Fruit fly (Drosophila melanogaster) whole organism, adult: Measurements from ENCODE around the gene CG42792.
A peak's percentile ranks its signal among the peaks of the same experiment; 100 is the strongest.

ENCODE experiments used
- CG11617 ChIP-seq: fragments of 200-800 bp; sonication (Bioruptor generic); optimal IDR thresholded peaks from 2 replicates; lab custom pipeline; 2017; ENCODE audit warnings: mild to moderate bottlenecking, missing biosample characterization, missing genetic modification reagents, missing genetic modification characterization
- CG12768 ChIP-seq: fragments of 200-800 bp; sonication (Bioruptor generic); optimal IDR thresholded peaks from 2 replicates; lab custom pipeline; 2017; ENCODE audit warnings: missing biosample characterization, missing genetic modification characterization, mild to moderate bottlenecking, moderate library complexity, missing genetic modification reagents
- CG14711 ChIP-seq: fragments of 200-800 bp; sonication (Bioruptor generic); optimal IDR thresholded peaks from 2 replicates; lab custom pipeline; 2018; ENCODE audit warnings: missing biosample characterization, mild to moderate bottlenecking, missing genetic modification characterization, moderate library complexity
- CG1620 ChIP-seq: fragments of 200-800 bp; sonication (Bioruptor generic); optimal IDR thresholded peaks from 2 replicates; lab custom pipeline; 2016; ENCODE audit warnings: missing biosample characterization, missing genetic modification characterization
- CG33017 ChIP-seq: fragments of 200-800 bp; sonication (Bioruptor generic); optimal IDR thresholded peaks from 2 replicates; lab custom pipeline; 2018; ENCODE audit warnings: missing biosample characterization, mild to moderate bottlenecking, missing genetic modification characterization, moderate library complexity
- CG5204 ChIP-seq: fragments of 200-800 bp; sonication (Bioruptor generic); optimal IDR thresholded peaks from 2 replicates; lab custom pipeline; 2016; ENCODE audit warnings: missing biosample characterization, missing genetic modification characterization
- CG7045 ChIP-seq: fragments of 200-800 bp; sonication (Bioruptor generic); optimal IDR thresholded peaks from 2 replicates; lab custom pipeline; 2017; ENCODE audit warnings: missing biosample characterization, mild to moderate bottlenecking, missing genetic modification characterization
- CG7101 ChIP-seq: fragments of 200-800 bp; sonication (Bioruptor generic); optimal IDR thresholded peaks from 2 replicates; lab custom pipeline; 2018; ENCODE audit warnings: missing biosample characterization, mild to moderate bottlenecking, missing genetic modification characterization, moderate library complexity
- Clk ChIP-seq: fragments of 200-800 bp; sonication (Bioruptor generic); optimal IDR thresholded peaks from 2 replicates; lab custom pipeline; 2017; ENCODE audit warnings: missing biosample characterization, missing genetic modification characterization
- Crg-1 ChIP-seq: fragments of 200-800 bp; sonication (Bioruptor generic); optimal IDR thresholded peaks from 2 replicates; lab custom pipeline; 2016; ENCODE audit warnings: missing biosample characterization, missing genetic modification characterization
- Hr96 ChIP-seq: fragments of 200-800 bp; sonication (Bioruptor generic); optimal IDR thresholded peaks from 2 replicates; lab custom pipeline; 2016; ENCODE audit warnings: missing biosample characterization, missing genetic modification characterization
- Mnt ChIP-seq: fragments of 200-800 bp; sonication (Bioruptor generic); optimal IDR thresholded peaks from 2 replicates; lab custom pipeline; 2016; ENCODE audit warnings: missing biosample characterization, mild to moderate bottlenecking, missing genetic modification characterization
- bab1 ChIP-seq: fragments of 200-800 bp; sonication (Bioruptor generic); optimal IDR thresholded peaks from 3 replicates; lab custom pipeline; 2019; ENCODE audit warnings: missing biosample characterization, mild to moderate bottlenecking, missing genetic modification characterization, moderate library complexity
- cic ChIP-seq: fragments of 200-800 bp; sonication (Bioruptor generic); optimal IDR thresholded peaks from 2 replicates; lab custom pipeline; 2017; ENCODE audit warnings: missing biosample characterization, mild to moderate bottlenecking, missing genetic modification characterization, moderate library complexity
- cnc ChIP-seq, 2 experiments: fragments of >200 bp; optimal IDR thresholded peaks; 2 replicates each; lab custom pipeline; 2017
- kay ChIP-seq: fragments of 200-800 bp; sonication (Bioruptor generic); peaks from one replicate; lab custom pipeline; 2016; ENCODE audit warnings: missing biosample characterization, missing genetic modification characterization, borderline replicate concordance
- ovo ChIP-seq: fragments of 200-800 bp; sonication (Bioruptor generic); optimal IDR thresholded peaks from 2 replicates; lab custom pipeline; 2016; ENCODE audit warnings: missing biosample characterization, missing genetic modification characterization
- pad ChIP-seq: fragments of 200-800 bp; sonication (Bioruptor generic); optimal IDR thresholded peaks from 3 replicates; lab custom pipeline; 2017; ENCODE audit warnings: missing biosample characterization, missing genetic modification characterization, mild to moderate bottlenecking, moderate library complexity, missing genetic modification reagents
- tj ChIP-seq: fragments of 200-800 bp; sonication (Bioruptor generic); optimal IDR thresholded peaks from 3 replicates; lab custom pipeline; 2017; ENCODE audit warnings: missing biosample characterization, mild to moderate bottlenecking, missing genetic modification characterization, moderate library complexity
- toe ChIP-seq: fragments of 200-800 bp; sonication (Bioruptor generic); optimal IDR thresholded peaks from 2 replicates; lab custom pipeline; 2016; ENCODE audit warnings: missing biosample characterization, missing genetic modification characterization

The CG42792 gene

DNA sequence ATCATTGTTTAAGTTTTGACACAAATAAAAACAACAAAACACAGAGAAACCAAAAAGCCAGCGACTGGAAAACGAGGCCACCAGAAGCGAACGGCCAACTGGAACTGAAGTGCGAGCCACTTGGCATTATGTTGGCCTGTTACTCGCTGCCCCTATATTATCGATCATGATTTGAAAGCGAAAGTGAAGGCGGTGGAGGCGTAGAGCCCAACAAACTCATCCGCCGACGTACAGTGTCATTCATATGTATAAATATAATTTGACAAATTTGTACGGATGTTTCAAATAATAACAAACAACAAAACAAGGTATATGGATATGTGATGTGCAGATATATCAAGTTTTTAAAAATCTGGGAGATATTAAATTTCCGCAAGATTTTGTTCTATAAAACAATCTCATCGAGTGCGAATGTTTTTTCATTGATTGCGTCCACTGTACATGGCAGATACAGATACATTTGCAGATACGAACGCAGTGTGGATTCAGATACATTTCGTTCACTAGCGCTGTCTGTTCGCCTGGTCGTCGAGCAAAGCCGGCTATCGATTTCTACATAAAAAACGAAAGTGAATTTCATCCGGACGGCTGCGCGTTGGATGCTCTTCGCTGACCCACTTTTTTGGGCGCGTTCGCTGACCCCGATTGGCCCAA lies 45.8 kb upstream of the CG42792 start:
- peak; percentile 48 for TF ChIP-seq toe (GFP tag; lab: Kevin White, UChicago)
- TF ChIP-seq Clk (GFP tag; lab: Kevin White, UChicago) = no peak
- TF ChIP-seq pad = peak; percentile 12
- TF ChIP-seq CG12768 = no peak
- TF ChIP-seq CG7101 (tag; lab: Kevin White, UChicago) = peak; percentile 26
- TF ChIP-seq Crg-1 (GFP tag; lab: Kevin White, UChicago) = no peak
- TF ChIP-seq CG7045 (GFP tag; lab: Kevin White, UChicago) = peak; percentile 29
- TF ChIP-seq bab1 (GFP tag; lab: Kevin White, UChicago) = peak; percentile 85
- peak; percentile 13 for TF ChIP-seq CG1620
- TF ChIP-seq CG11617 (GFP tag; lab: Kevin White, UChicago) = peak; percentile 12
- TF ChIP-seq ovo (GFP tag; lab: Kevin White, UChicago) = no peak
- TF ChIP-seq cic (GFP tag; lab: Kevin White, UChicago) = no peak
- TF ChIP-seq CG5204 (GFP tag; lab: Kevin White, UChicago) = peak; percentile 69
- no peak for TF ChIP-seq Mnt
- no peak for TF ChIP-seq cnc (optimal IDR thresholded peaks at IDR 0.05; lab: Kevin White, UChicago)
- no peak for TF ChIP-seq CG33017 (tag; lab: Kevin White, UChicago)
- peak; percentile 72 for TF ChIP-seq kay (GFP tag; lab: Kevin White, UChicago)
- TF ChIP-seq CG14711 (tag; lab: Kevin White, UChicago) = peak; percentile 61
- TF ChIP-seq tj (GFP tag; lab: Kevin White, UChicago) = no peak
- TF ChIP-seq Hr96 (GFP tag; lab: Kevin White, UChicago) = peak; percentile 20

DNA sequence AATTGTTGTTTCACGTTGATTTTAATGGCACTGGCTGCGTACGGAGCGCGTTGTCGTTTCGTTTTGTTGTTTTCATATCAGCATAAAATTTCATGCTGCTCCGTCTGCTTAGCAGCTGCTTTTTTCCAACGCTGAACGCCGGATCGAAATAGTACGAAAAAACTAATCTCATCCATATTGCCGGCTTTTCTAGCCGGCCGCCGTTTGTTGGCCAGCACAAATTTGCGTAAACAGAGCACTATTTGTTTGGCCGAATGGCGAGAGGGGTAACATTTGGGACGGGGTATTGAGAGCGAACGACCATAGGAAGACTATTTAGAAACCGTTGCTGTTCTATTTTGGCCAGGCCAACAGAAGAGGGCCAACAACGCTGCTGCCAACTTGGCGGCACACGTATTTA lies 44.6 kb upstream of the CG42792 start:
- TF ChIP-seq Clk (GFP tag; lab: Kevin White, UChicago) (no peak), cnc (optimal IDR thresholded peaks at IDR 0.05; lab: Kevin White, UChicago) (no peak), CG12768 (no peak), kay (GFP tag; lab: Kevin White, UChicago) (no peak), CG7045 (GFP tag; lab: Kevin White, UChicago) (no peak), Crg-1 (GFP tag; lab: Kevin White, UChicago) (no peak), tj (GFP tag; lab: Kevin White, UChicago) (peak; percentile 82), toe (GFP tag; lab: Kevin White, UChicago) (no peak)

DNA sequence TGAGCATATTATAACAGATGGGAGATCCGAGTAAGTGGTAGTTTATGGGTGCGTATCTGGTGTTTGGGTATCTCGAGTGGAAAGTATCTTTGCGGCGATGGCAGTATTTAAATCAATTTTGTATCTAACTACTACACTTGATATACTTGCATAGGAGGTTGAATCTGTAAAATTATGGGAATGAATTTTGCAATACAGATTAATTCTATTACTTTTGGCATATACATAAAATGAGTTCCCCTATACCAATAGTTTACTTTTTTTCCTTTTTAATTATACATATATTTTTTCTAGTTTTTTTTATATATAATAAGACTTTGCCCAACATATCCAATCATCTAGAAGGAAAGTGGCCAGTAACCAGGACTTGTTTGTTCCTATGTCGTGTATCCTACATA lies 44.0 kb upstream of the CG42792 start:
- TF ChIP-seq Crg-1 (GFP tag; lab: Kevin White, UChicago) (no peak), ovo (GFP tag; lab: Kevin White, UChicago) (no peak), CG33017 (tag; lab: Kevin White, UChicago) (no peak), cic (GFP tag; lab: Kevin White, UChicago) (no peak), bab1 (GFP tag; lab: Kevin White, UChicago) (no peak), Hr96 (GFP tag; lab: Kevin White, UChicago) (no peak), kay (GFP tag; lab: Kevin White, UChicago) (no peak), toe (GFP tag; lab: Kevin White, UChicago) (no peak), Mnt (no peak), Clk (GFP tag; lab: Kevin White, UChicago) (no peak), cnc (optimal IDR thresholded peaks at IDR 0.05; lab: Kevin White, UChicago) (no peak)

DNA sequence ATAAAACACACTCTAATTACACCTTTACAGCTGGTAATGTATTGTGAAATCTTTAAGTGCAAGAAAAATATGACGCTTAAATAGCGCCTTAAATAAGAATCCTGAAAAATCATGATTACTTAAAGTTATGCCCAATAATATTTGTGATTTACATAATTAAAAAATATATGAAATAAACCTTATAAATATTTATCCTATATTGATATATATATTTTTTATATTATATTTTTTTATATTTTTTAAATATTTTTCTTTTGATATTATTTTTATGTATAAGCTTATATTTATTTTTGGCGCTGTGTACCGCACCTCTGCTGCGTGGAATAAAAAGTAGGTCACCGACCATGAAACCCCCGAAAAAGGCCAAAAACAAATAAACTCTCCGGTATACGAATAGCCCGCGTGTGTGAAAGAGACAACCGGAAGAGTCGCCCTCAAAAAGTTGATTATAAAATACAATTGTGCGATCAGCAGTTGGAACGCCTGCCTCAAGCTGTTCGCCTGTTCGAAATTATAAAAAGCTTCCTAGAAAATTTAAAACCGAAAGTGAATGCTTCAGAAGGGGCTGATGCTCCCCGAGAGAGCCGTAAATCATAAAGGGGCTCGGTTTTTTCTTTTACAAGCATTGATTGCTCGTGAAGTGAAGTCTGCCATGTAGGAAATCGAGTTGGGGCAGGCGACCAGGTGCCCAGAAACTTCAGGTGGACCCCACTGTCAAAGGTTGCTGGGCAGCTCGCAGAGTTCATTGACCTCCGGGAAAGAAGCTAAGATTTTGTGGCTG lies 43.4 kb upstream of the CG42792 start:
- TF ChIP-seq CG14711 (tag; lab: Kevin White, UChicago) (no peak), tj (GFP tag; lab: Kevin White, UChicago) (peak; percentile 72)

DNA sequence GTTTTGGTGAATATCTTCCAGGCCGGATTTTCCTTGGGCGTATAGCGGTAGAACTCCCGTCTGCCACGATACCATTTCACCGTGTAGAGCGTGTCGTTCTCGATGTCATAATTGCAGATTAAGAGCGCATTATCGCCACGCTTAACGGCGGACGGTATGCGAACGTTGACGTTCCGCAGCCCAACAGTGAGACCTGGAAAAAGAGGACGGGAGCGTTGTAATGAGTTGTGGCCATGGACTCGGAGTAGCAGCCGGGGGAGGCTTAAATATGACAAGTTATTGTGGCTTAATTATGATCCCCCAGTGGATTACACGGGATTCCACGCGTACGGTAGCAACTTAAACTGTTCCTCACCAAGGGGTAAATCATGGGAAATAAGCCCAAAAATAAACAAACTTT lies 42.8 kb upstream of the CG42792 start:
- TF ChIP-seq CG12768 (no peak), CG33017 (tag; lab: Kevin White, UChicago) (no peak), toe (GFP tag; lab: Kevin White, UChicago) (no peak), CG5204 (GFP tag; lab: Kevin White, UChicago) (no peak), Crg-1 (GFP tag; lab: Kevin White, UChicago) (no peak), CG14711 (tag; lab: Kevin White, UChicago) (no peak), tj (GFP tag; lab: Kevin White, UChicago) (no peak), bab1 (GFP tag; lab: Kevin White, UChicago) (no peak), Clk (GFP tag; lab: Kevin White, UChicago) (no peak), CG11617 (GFP tag; lab: Kevin White, UChicago) (no peak), cic (GFP tag; lab: Kevin White, UChicago) (no peak), CG7101 (tag; lab: Kevin White, UChicago) (no peak), pad (no peak), Hr96 (GFP tag; lab: Kevin White, UChicago) (no peak), CG7045 (GFP tag; lab: Kevin White, UChicago) (no peak)

DNA sequence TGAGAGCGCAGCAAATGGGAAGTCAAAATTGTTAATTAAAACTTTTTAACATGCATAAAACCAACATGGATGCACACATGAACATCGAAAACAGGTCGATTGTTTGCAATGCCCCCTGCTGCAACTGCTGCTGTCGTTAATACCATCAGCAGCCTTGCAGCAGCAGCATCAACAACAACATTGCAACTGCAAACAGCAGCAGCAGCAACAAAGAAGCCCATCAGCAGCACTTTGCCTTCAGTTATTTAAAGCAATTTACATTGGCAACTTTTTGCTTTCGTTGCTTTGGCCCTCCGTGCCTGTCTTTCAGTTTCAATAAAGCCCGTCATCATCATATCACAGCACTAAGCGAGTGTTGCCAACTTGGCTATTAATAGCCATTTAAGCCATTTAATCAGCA lies 42.1 kb upstream of the CG42792 start:
- TF ChIP-seq CG7101 (tag; lab: Kevin White, UChicago) = no peak
- peak; percentile 0 for TF ChIP-seq bab1 (GFP tag; lab: Kevin White, UChicago)
- TF ChIP-seq tj (GFP tag; lab: Kevin White, UChicago) = peak; percentile 88
- TF ChIP-seq CG7045 (GFP tag; lab: Kevin White, UChicago) = no peak
